Fruit fly (Drosophila melanogaster) Kc167 (cell line): Measurements from ENCODE around the gene Scgalpha.

Source experiments
- Myc ChIP-seq: fragments of >200 bp; optimal IDR thresholded peaks from 2 replicates; lab custom pipeline; 2017; ENCODE audit warnings: missing external identifiers
- Sin3A ChIP-seq: fragments of >200 bp; optimal IDR thresholded peaks from 2 replicates; lab custom pipeline; 2018; ENCODE audit warnings: missing external identifiers
- h ChIP-seq: fragments of >200 bp; optimal IDR thresholded peaks from 3 replicates; lab custom pipeline; 2018; ENCODE audit warnings: missing external identifiers
- insv ChIP-seq: fragments of >200 bp; optimal IDR thresholded peaks from 3 replicates; lab custom pipeline; 2018; ENCODE audit warnings: missing external identifiers
- psq ChIP-seq: fragments of >200 bp; optimal IDR thresholded peaks from 2 replicates; lab custom pipeline; 2017; ENCODE audit warnings: missing external identifiers

DNA sequence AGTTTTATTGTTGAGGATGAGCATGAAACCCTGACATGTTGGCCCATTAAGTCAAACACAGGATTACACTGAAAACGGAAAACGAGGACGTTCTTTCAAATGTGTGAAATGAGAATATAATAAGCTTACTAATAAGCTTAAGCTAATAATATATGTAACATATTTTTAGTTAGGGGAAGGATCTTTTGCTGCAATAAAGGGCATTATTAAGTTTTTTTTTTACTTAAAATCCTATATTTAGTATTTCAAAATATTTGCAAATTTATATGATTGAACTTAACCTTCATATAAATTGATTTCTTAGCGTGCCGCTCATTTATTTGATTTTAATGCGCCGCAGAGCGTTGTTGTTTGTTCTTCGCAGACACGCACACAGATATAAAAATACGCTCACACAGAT is 30.0 kb downstream of the Scgalpha start:
- TF ChIP-seq h (lab: Kevin White, UChicago) (no peak), Sin3A (lab: Kevin White, UChicago) (no peak), Myc (lab: Kevin White, UChicago) (no peak), insv (lab: Kevin White, UChicago) (no peak), psq (lab: Kevin White, UChicago) (no peak)
